Fruit fly (Drosophila melanogaster): ENCODE results near the gene CG9331.

The CG9331 gene

dm6 chr2L:20858371-20859340 lies 36.0 kb downstream of the CG9331 start, which contains the start of gene bero (continued):
- TF ChIP-seq CG6813 (GFP tag; optimal IDR thresholded peaks at IDR 0.05) (no peak), NC2β (GFP tag; optimal IDR thresholded peaks at IDR 0.05) (no peak), sob (GFP tag; IDR thresholded peaks at IDR 0.05) (peak; percentile 17; the same call in 1 of the 2 replicates), CG15696 (tag; optimal IDR thresholded peaks at IDR 0.05) (no peak), E2f2 (GFP tag; IDR thresholded peaks at IDR 0.05) (no peak), vvl (GFP tag; IDR thresholded peaks at IDR 0.05) (peak; percentile 58; the same call in 1 of the 2 replicates), her (GFP tag; optimal IDR thresholded peaks at IDR 0.05) (peak; percentile 14), CG12659 (GFP tag; optimal IDR thresholded peaks at IDR 0.05) (no peak), Meics (GFP tag; optimal IDR thresholded peaks at IDR 0.05) (peak; percentile 17), CG10959 (GFP tag; IDR thresholded peaks at IDR 0.05) (no peak), amos (GFP tag; IDR thresholded peaks at IDR 0.05; ENCODE audit: partially characterized antibody) (peak; percentile 41; the same call in 1 of the 2 replicates), kay (GFP tag; optimal IDR thresholded peaks at IDR 0.05) (peak; percentile 12), Atf6 (GFP tag; IDR thresholded peaks at IDR 0.05) (0 out of 2 replicates have a peak, but pooled peaks have one; percentile 38), stwl (tag; optimal IDR thresholded peaks at IDR 0.05) (peak; percentile 19), fd3F (GFP tag; optimal IDR thresholded peaks at IDR 0.05) (no peak), kni (GFP tag; optimal IDR thresholded peaks at IDR 0.05) (peak; percentile 49), stc (GFP tag; IDR thresholded peaks at IDR 0.05) (peak; percentile 34; the same call in 1 of the 2 replicates), CG30020 (tag; optimal IDR thresholded peaks at IDR 0.05) (no peak), tna (GFP tag; IDR thresholded peaks at IDR 0.05; ENCODE audit: partially characterized antibody) (peak; percentile 41; the same call in 1 of the 2 replicates), Side (GFP tag; optimal IDR thresholded peaks at IDR 0.05) (peak; percentile 22)

dm6 chr2L:20864764-20865265 lies 42.2 kb downstream of the CG9331 start, which contains the start of gene CG9338:
CG9338 (plus strand) TSS chr2L:20865215.
- TF ChIP-seq ara (GFP tag; IDR thresholded peaks at IDR 0.05) (peak; percentile 93), zen (tag; optimal IDR thresholded peaks at IDR 0.05) (peak; percentile 84), lilli (GFP tag; optimal IDR thresholded peaks at IDR 0.05) (peak; percentile 87), CG11093 (GFP tag; IDR thresholded peaks at IDR 0.05) (peak; percentile 93), bsh (GFP tag; optimal IDR thresholded peaks at IDR 0.05) (peak; percentile 12 to 79), Sry-δ (GFP tag; optimal IDR thresholded peaks at IDR 0.05) (peak; percentile 17), Atf-2 (GFP tag; optimal IDR thresholded peaks at IDR 0.05) (peak; percentile 70), mam (GFP tag; optimal IDR thresholded peaks at IDR 0.05) (peak; percentile 84), CG2875 (GFP tag; optimal IDR thresholded peaks at IDR 0.05) (peak; percentile 14), CG2889 (GFP tag; IDR thresholded peaks at IDR 0.05) (peak; percentile 43; the same call in 1 of the 3 replicates), Hr39 (optimal IDR thresholded peaks at IDR 0.05) (no peak), pfk (GFP tag; optimal IDR thresholded peaks at IDR 0.05) (no peak), CG10274 (GFP tag; optimal IDR thresholded peaks at IDR 0.05) (peak; percentile 85), CG34422 (GFP tag; IDR thresholded peaks at IDR 0.05) (peak; percentile 94; the same call in 2 of the 3 replicates), odd (GFP tag; optimal IDR thresholded peaks at IDR 0.05) (peak; percentile 83), Antp (GFP tag; optimal IDR thresholded peaks at IDR 0.05) (peak; percentile 82), CG32767 (GFP tag; IDR thresholded peaks at IDR 0.05) (peak; percentile 81), CG4282 (GFP tag; optimal IDR thresholded peaks at IDR 0.05) (no peak), CG13287 (GFP tag; IDR thresholded peaks at IDR 0.05; ENCODE audit: partially characterized antibody) (peak; percentile 54), lola (GFP tag; optimal IDR thresholded peaks at IDR 0.05) (peak in 1 of 3 experiments; percentile 57), CG8388 (GFP tag; optimal IDR thresholded peaks at IDR 0.05) (peak; percentile 68), CG14965 (GFP tag; optimal IDR thresholded peaks at IDR 0.05; ENCODE audit: borderline replicate concordance) (peak; percentile 46), Abd-B (GFP tag; optimal IDR thresholded peaks at IDR 0.05) (peak; percentile 67), twi (tag; optimal IDR thresholded peaks at IDR 0.05) (peak; percentile 46), hth (optimal IDR thresholded peaks at IDR 0.05) (no peak), CG10366 (GFP tag; IDR thresholded peaks at IDR 0.05) (peak; percentile 69), Hr78 (GFP tag; optimal IDR thresholded peaks at IDR 0.05) (peak in 1 of 2 experiments; percentile 57)

Measured in whole organism, embryonic.